Fruit fly (Drosophila melanogaster): ENCODE results near the gene CCT3.

DNA sequence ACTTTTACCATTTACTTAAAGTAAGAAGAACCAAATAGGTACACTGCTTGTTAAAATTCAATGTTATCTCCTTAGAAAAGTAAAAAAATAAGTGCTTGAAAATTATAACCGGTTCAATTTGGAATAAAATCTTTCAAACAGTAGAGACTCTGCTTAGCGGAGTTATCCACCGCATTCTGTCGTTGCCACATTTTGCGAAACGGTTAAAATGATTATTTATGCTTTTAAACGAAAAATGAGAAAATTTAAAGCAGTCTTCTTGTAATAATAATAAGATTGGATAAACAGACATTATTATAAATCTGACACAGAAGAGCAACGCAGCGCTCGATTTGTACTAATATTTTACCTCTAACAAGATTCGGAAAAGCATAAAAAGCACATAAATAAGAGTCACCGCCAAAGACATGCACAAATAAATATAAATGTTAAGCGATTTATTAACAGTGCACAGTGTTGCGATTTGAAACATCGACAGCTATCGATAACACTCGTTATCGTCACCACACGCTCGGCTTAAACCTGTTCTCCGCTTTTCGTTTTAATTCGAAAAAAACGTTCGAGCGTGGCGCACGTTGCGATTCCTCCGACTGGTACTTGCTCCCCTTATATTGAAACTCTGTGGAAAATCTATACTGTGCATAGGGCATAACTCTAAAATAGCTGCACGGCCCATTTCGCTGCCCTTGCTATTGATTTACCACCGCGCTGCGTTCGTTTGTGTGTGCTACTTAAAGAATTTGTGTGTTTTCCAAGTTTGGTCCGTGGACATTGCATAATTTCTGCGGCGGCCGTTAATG, 22.5 kb upstream of the CCT3 start, which contains the start of gene Fas1:
- no peak for TF ChIP-seq Gug (GFP tag; IDR thresholded peaks at IDR 0.05)
- TF ChIP-seq achi (GFP tag; optimal IDR thresholded peaks at IDR 0.05), result no peak
- TF ChIP-seq vri (GFP tag; optimal IDR thresholded peaks at IDR 0.05), result no peak
- peak; percentile 50 for TF ChIP-seq Eip78C (GFP tag)
- no peak for TF ChIP-seq fd59A (GFP tag; optimal IDR thresholded peaks at IDR 0.05)

Data from whole organism, prepupa.